Worm (Caenorhabditis elegans) whole organism, young adult: ENCODE results near the gene gly-6.

Experiments used
- B0261.1 ChIP-seq: sonication (generic microtip); optimal IDR thresholded peaks from 2 replicates; lab custom pipeline; 2016; ENCODE audit warnings: mild to moderate bottlenecking, missing genetic modification characterization, moderate library complexity, missing compliant biosample characterization
- C06A6.2 ChIP-seq: fragments of 200-800 bp; sonication (Bioruptor generic); conservative IDR thresholded peaks from 2 replicates; pipeline ENCODE4 v1.3.6; 2022; ENCODE audit warnings: missing genetic modification characterization, missing compliant biosample characterization
- C17E4.6 ChIP-seq: fragments of 200-800 bp; sonication (Bioruptor generic); IDR thresholded peaks from 2 replicates; pipeline ENCODE4 v1.3.6; 2022; ENCODE audit warnings: missing genetic modification reagents, missing genetic modification characterization, missing compliant biosample characterization
- K11D2.4 ChIP-seq: fragments of 200-800 bp; sonication (Bioruptor generic); IDR thresholded peaks from 2 replicates; pipeline ENCODE4 v1.3.6; 2022; ENCODE audit warnings: missing genetic modification reagents, missing genetic modification characterization, missing compliant biosample characterization
- K12H6.12 ChIP-seq: fragments of 200-800 bp; sonication (Bioruptor generic); optimal IDR thresholded peaks from 2 replicates; lab custom pipeline; 2018; ENCODE audit warnings: mild to moderate bottlenecking, missing genetic modification characterization, missing compliant biosample characterization
- T26A5.8 ChIP-seq: sonication (generic microtip); optimal IDR thresholded peaks from 2 replicates; lab custom pipeline; 2016; ENCODE audit warnings: missing genetic modification characterization, missing compliant biosample characterization
- Y53G8AR.9 ChIP-seq: fragments of 200-800 bp; sonication (Bioruptor generic); conservative IDR thresholded peaks from 2 replicates; pipeline ENCODE4 v1.3.6; 2022; ENCODE audit warnings: missing genetic modification reagents, missing genetic modification characterization, missing compliant biosample characterization
- ZK185.1 ChIP-seq: sonication (generic microtip); optimal IDR thresholded peaks from 2 replicates; lab custom pipeline; 2016; ENCODE audit warnings: mild to moderate bottlenecking, missing genetic modification characterization, missing compliant biosample characterization; ENCODE audit not compliant: poor library complexity, severe bottlenecking
- aptf-2 ChIP-seq: fragments of 200-800 bp; sonication (Bioruptor generic); conservative IDR thresholded peaks from 2 replicates; pipeline ENCODE4 v1.3.6; 2022; ENCODE audit warnings: missing genetic modification reagents, missing genetic modification characterization, missing compliant biosample characterization
- bed-2 ChIP-seq: fragments of 200-800 bp; sonication (Bioruptor generic); IDR thresholded peaks from 2 replicates; pipeline ENCODE4 v1.3.6; 2022; ENCODE audit warnings: missing genetic modification reagents, missing genetic modification characterization, missing compliant biosample characterization
- ccch-3 ChIP-seq: fragments of 200-800 bp; sonication (Bioruptor generic); optimal IDR thresholded peaks from 2 replicates; lab custom pipeline; 2018; ENCODE audit warnings: mild to moderate bottlenecking, missing genetic modification characterization, missing compliant biosample characterization
- cebp-1 ChIP-seq, 2 experiments: fragments of 200-800 bp in 1 of 2; sonication (Bioruptor generic) in 1 of 2; sonication (generic microtip) in 1 of 2; IDR thresholded peaks in 1 of 2; optimal IDR thresholded peaks in 1 of 2; 2 replicates each; pipeline versions ENCODE4 v1.3.6 to Lab custom; 2017 to 2022; ENCODE audit warnings: missing compliant biosample characterization in 2 of 2, missing genetic modification characterization in 2 of 2, mild to moderate bottlenecking in 1 of 2, missing genetic modification reagents in 1 of 2, moderate library complexity in 1 of 2
- cebp-2 ChIP-seq: fragments of 200-800 bp; sonication (Bioruptor generic); IDR thresholded peaks from 2 replicates; pipeline ENCODE4 v1.3.6; 2022; ENCODE audit warnings: missing genetic modification characterization, missing compliant biosample characterization
- ceh-79 ChIP-seq: sonication (generic microtip); optimal IDR thresholded peaks from 2 replicates; lab custom pipeline; 2017; ENCODE audit warnings: mild to moderate bottlenecking, missing genetic modification characterization, missing compliant biosample characterization
- die-1 ChIP-seq: sonication (generic microtip); optimal IDR thresholded peaks from 2 replicates; lab custom pipeline; 2016; ENCODE audit warnings: missing genotype, mild to moderate bottlenecking, missing genetic modification characterization, missing compliant biosample characterization
- efl-1 ChIP-seq: fragments of 150-350 bp; optimal IDR thresholded peaks from 2 replicates; lab custom pipeline; 2014; ENCODE audit warnings: missing biosample characterization, missing genetic modification reagents, missing genetic modification characterization
- egl-44 ChIP-seq: fragments of 200-800 bp; sonication (Bioruptor generic); IDR thresholded peaks from 2 replicates; pipeline ENCODE4 v1.3.6; 2022; ENCODE audit warnings: missing genetic modification reagents, missing genetic modification characterization, missing compliant biosample characterization
- egrh-3 ChIP-seq: fragments of 200-800 bp; sonication (Bioruptor generic); IDR thresholded peaks from 2 replicates; pipeline ENCODE4 v1.3.6; 2022; ENCODE audit warnings: missing genetic modification reagents, missing genetic modification characterization, missing compliant biosample characterization
- hlh-12 ChIP-seq: sonication (generic microtip); optimal IDR thresholded peaks from 2 replicates; lab custom pipeline; 2016; ENCODE audit warnings: missing genetic modification characterization, missing compliant biosample characterization
- hmg-1.2 ChIP-seq: fragments of 200-800 bp; sonication (Bioruptor generic); IDR thresholded peaks from 2 replicates; pipeline ENCODE4 v1.3.6; 2022; ENCODE audit warnings: missing genetic modification reagents, missing genetic modification characterization, missing compliant biosample characterization
- lag-1 ChIP-seq: fragments of 200-800 bp; sonication (Bioruptor generic); IDR thresholded peaks from 2 replicates; pipeline ENCODE4 v1.3.6; 2022; ENCODE audit warnings: missing genetic modification reagents, missing genetic modification characterization, missing compliant biosample characterization
- let-607 ChIP-seq, 2 experiments: fragments of 200-800 bp in 1 of 2; sonication (Bioruptor generic) in 1 of 2; sonication (generic microtip) in 1 of 2; optimal IDR thresholded peaks; 2 replicates each; lab custom pipeline; 2016 to 2018; ENCODE audit warnings: mild to moderate bottlenecking in 2 of 2, missing compliant biosample characterization in 2 of 2, missing genetic modification characterization in 2 of 2, moderate library complexity in 2 of 2, missing genotype in 1 of 2
- madf-6 ChIP-seq: fragments of 200-800 bp; sonication (Bioruptor generic); IDR thresholded peaks from 2 replicates; pipeline ENCODE4 v1.3.6; 2022; ENCODE audit warnings: missing genetic modification reagents, missing genetic modification characterization, missing compliant biosample characterization
- mcd-1 ChIP-seq: fragments of 200-800 bp; sonication (Bioruptor generic); IDR thresholded peaks from 2 replicates; pipeline ENCODE4 v1.3.6; 2022; ENCODE audit warnings: missing genetic modification reagents, missing genetic modification characterization, missing compliant biosample characterization
- mel-28 ChIP-seq: sonication (generic microtip); optimal IDR thresholded peaks from 2 replicates; lab custom pipeline; 2016; ENCODE audit warnings: borderline replicate concordance, mild to moderate bottlenecking, missing genetic modification characterization, missing compliant biosample characterization
- mes-4 ChIP-seq: sonication (generic microtip); optimal IDR thresholded peaks from 2 replicates; lab custom pipeline; 2016; ENCODE audit warnings: missing genotype, missing genetic modification characterization, missing compliant biosample characterization
- nhr-179 ChIP-seq: sonication (generic microtip); optimal IDR thresholded peaks from 2 replicates; lab custom pipeline; 2016; ENCODE audit warnings: mild to moderate bottlenecking, missing genetic modification characterization, missing compliant biosample characterization
- nhr-90 ChIP-seq: sonication (generic microtip); optimal IDR thresholded peaks from 2 replicates; lab custom pipeline; 2016; ENCODE audit warnings: missing genotype, mild to moderate bottlenecking, missing genetic modification characterization, missing compliant biosample characterization
- repo-1 ChIP-seq: sonication (generic microtip); optimal IDR thresholded peaks from 2 replicates; lab custom pipeline; 2017; ENCODE audit warnings: mild to moderate bottlenecking, missing genetic modification characterization, missing compliant biosample characterization
- rpc-1 ChIP-seq, 2 experiments: fragments of 150-350 bp in 1 of 2; sonication (generic microtip) in 1 of 2; optimal IDR thresholded peaks; 2 replicates each; lab custom pipeline; 2014 to 2018; ENCODE audit warnings: missing biosample characterization in 1 of 2, missing genetic modification characterization in 1 of 2, missing genetic modification reagents in 1 of 2, missing genotype in 1 of 2
- sdz-38 ChIP-seq: sonication (generic microtip); optimal IDR thresholded peaks from 2 replicates; lab custom pipeline; 2016; ENCODE audit warnings: missing genotype, missing genetic modification characterization, missing compliant biosample characterization
- sea-2 ChIP-seq: fragments of 200-800 bp; sonication (Bioruptor generic); IDR thresholded peaks from 2 replicates; pipeline ENCODE4 v1.3.6; 2022; ENCODE audit warnings: missing genetic modification characterization, missing compliant biosample characterization
- snpc-4 ChIP-seq, 5 experiments: fragments of 150-350 bp in 1 of 5; sonication (generic microtip) in 4 of 5; optimal IDR thresholded peaks; 2 replicates each; lab custom pipeline; 2014 to 2018; ENCODE audit warnings: missing genetic modification characterization in 5 of 5, missing biosample characterization in 3 of 5, antibody characterized with exemption in 2 of 5, mild to moderate bottlenecking in 2 of 5, missing compliant biosample characterization in 2 of 5, missing genotype in 2 of 5, moderate library complexity in 2 of 5, missing genetic modification reagents in 1 of 5
- somi-1 ChIP-seq: fragments of 200-800 bp; sonication (Bioruptor generic); optimal IDR thresholded peaks from 2 replicates; lab custom pipeline; 2018; ENCODE audit warnings: mild to moderate bottlenecking, missing genetic modification characterization, missing compliant biosample characterization
- tbx-9 ChIP-seq: sonication (generic microtip); optimal IDR thresholded peaks from 2 replicates; lab custom pipeline; 2016; ENCODE audit warnings: borderline replicate concordance, missing genetic modification characterization, inconsistent platforms, missing compliant biosample characterization
- zfh-2 ChIP-seq: fragments of 200-800 bp; sonication (Bioruptor generic); conservative IDR thresholded peaks from 2 replicates; pipeline ENCODE4 v1.3.6; 2022; ENCODE audit warnings: missing genetic modification reagents, missing genetic modification characterization, missing compliant biosample characterization
- ztf-26 ChIP-seq: sonication (generic microtip); optimal IDR thresholded peaks from 2 replicates; lab custom pipeline; 2017; ENCODE audit warnings: missing genetic modification characterization, missing compliant biosample characterization

gly-6 gene

DNA sequence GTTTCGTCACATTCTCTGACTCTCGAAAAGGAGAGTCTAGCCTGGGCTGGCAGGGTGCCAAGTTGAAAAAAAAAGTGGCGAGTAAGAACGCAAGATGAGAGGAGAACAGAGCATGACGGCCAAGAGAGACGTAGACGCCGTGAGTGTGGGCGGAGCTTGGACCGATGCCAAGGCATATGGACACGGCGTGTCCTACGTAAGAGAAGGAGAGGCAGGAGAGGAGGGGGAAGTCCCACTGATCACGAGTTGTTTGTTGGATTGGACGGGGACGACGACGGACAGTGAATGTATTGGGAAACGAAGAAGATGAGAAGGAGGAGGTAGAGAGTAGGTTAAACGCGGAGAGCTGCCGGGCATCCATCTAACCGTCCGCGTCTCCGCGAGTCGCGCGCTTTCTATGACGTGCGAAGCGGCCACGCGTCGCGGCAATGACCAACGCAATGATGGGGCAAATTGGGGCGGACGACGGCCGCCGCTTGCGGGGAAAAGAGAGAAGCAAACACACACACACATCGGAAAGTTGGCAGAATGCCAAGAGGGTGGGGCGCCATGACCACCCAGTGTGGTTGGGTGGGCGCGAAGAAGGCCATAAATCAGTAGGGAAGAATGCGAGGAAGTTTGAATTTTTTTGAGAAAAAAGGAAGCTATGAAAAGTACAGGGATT is 48.9 kb downstream of the gly-6 start (continued):
- TF ChIP-seq cebp-2 (GFP tag; lab: Robert Waterston, UW) (0 out of 2 replicates have a peak, but pooled peaks have one; percentile 47), C06A6.2 (GFP tag; lab: Robert Waterston, UW) (peak; percentile 99), die-1 (peak; percentile 93), repo-1 (tag; lab: Kevin White, UChicago) (peak; percentile 94), madf-6 (GFP tag; lab: Robert Waterston, UW) (no peak), ZK185.1 (tag; lab: Kevin White, UChicago) (peak; percentile 24), sea-2 (GFP tag; lab: Robert Waterston, UW) (peak; percentile 86; the same call in 1 of the 2 replicates), mes-4 (tag; lab: Kevin White, UChicago) (no peak), egl-44 (GFP tag; lab: Robert Waterston, UW) (peak; percentile 98), hlh-12 (tag; lab: Kevin White, UChicago) (no peak), let-607 (tag; optimal IDR thresholded peaks at IDR 0.05; lab: Kevin White, UChicago) (peak; percentile 93 to 95), ztf-26 (tag; lab: Kevin White, UChicago) (peak; percentile 98), sdz-38 (no peak), mel-28 (tag; lab: Kevin White, UChicago) (no peak), Y53G8AR.9 (GFP tag; lab: Robert Waterston, UW) (peak; percentile 92), B0261.1 (tag; lab: Kevin White, UChicago) (peak; percentile 25), nhr-179 (no peak), T26A5.8 (no peak), ccch-3 (GFP tag; lab: Kevin White, UChicago) (no peak)

DNA sequence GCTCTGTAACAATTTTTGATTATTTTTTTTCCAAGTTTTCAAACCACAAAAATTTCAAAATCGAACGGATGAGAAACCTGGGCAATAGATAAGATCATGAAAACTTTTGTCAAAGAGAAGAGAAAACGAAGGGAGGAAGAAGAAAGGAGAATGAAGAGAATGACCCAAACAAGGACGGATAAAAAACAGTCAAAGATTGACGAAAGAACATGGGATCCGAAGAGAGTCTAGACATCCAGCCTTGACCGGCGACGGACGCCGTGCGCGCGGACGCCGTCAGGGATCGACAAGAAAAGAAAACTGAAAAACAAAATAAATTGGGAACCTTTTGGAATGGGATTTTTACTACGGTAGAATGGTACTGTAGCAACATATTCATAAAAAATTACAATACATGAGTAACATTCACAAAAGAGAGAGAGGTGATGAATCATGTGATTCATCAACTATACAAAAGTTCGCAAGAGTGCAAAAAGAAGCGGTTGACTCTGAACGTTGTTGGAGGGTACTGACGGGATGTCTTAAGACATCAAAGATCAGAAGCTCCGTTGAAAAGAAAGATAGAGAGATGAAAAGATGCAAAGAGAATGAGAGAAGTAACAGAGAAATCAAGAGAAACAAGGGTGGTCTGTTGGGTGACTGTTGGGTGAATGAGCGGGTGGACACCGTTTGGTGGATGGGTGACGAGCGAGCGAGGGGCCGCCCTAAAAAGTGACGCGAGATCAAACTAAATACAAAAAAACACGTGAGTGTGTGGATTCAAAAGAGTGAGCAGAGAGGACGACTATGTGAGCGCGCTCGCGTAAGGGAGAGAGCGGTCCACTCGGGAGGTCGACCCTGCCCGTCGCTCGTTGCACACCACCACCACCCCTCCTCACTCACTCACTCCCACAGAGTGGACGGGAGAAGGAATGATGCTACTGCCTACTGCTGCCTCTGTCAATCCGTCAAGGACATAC is 50.5 kb downstream of the gly-6 start, which contains the start of gene sup-26:
Gene sup-26 (minus strand): TSS at position 10 of the 959 bp plus-strand sequence.
- TF ChIP-seq aptf-2 (GFP tag; lab: Robert Waterston, UW), result peak; percentile 56; the same call in 1 of the 2 replicates
- TF ChIP-seq snpc-4 (GFP tag; optimal IDR thresholded peaks at IDR 0.05; lab: Kevin White, UChicago), result no peak
- TF ChIP-seq snpc-4 (tag; optimal IDR thresholded peaks at IDR 0.05; lab: Kevin White, UChicago), result no peak
- TF ChIP-seq egrh-3, result peak; percentile 66; the same call in 1 of the 2 replicates
- TF ChIP-seq lag-1, result no peak
- 0 out of 2 replicates have a peak, but pooled peaks have one; percentile 6 for TF ChIP-seq madf-6 (GFP tag; lab: Robert Waterston, UW)
- no peak for TF ChIP-seq bed-2 (GFP tag; lab: Robert Waterston, UW)
- TF ChIP-seq ccch-3 (GFP tag; lab: Kevin White, UChicago), result no peak
- TF ChIP-seq nhr-90 (tag; lab: Kevin White, UChicago), result no peak
- peak; percentile 3 for TF ChIP-seq K12H6.12 (tag; lab: Kevin White, UChicago)
- no peak for TF ChIP-seq ceh-79 (tag; lab: Kevin White, UChicago)
- peak; percentile 93 for TF ChIP-seq zfh-2 (GFP tag; lab: Robert Waterston, UW)
- no peak for TF ChIP-seq cebp-1 (GFP tag; IDR thresholded peaks at IDR 0.05; lab: Robert Waterston, UW)
- peak; percentile 41 for TF ChIP-seq cebp-1 (tag; optimal IDR thresholded peaks at IDR 0.05; lab: Kevin White, UChicago)
- no peak for TF ChIP-seq C17E4.6 (GFP tag; lab: Robert Waterston, UW)
- TF ChIP-seq K11D2.4 (GFP tag; lab: Robert Waterston, UW), result no peak
- no peak for TF ChIP-seq tbx-9 (tag; lab: Kevin White, UChicago)
- TF ChIP-seq efl-1 (GFP tag; lab: Kevin White, UChicago), result no peak
- TF ChIP-seq somi-1, result no peak
- TF ChIP-seq nhr-179, result no peak
- 0 out of 2 replicates have a peak, but pooled peaks have one; percentile 39 for TF ChIP-seq hmg-1.2 (GFP tag; lab: Robert Waterston, UW)
- peak; percentile 29; the same call in 1 of the 2 replicates for TF ChIP-seq mcd-1 (GFP tag; lab: Robert Waterston, UW)
- TF ChIP-seq rpc-1 (optimal IDR thresholded peaks at IDR 0.05; lab: Kevin White, UChicago), result no peak
- no peak for TF ChIP-seq rpc-1 (tag; optimal IDR thresholded peaks at IDR 0.05; lab: Kevin White, UChicago)
- TF ChIP-seq, all 124 proteins: peak for 8
